Worm (Caenorhabditis elegans): ENCODE results near the gene F13A7.11.

The F13A7.11 gene

DNA sequence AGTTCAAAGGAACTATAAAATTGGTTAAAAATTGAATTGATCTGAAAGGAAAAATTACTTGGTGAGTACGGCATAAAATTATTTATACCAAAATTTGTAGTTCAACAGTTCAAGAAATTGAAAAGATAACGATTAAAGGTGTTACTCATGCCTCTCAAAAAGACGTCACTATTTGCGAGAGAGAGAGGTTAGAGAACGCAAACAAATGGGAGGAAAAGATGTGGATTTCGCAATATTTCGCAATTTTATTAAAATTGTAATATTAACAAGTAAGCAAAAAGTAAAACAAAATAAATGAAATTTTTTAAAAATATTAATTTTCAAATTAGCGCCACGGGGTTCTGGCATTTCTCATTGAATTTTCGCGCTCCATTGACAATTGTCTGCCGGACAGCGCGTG lies at the start of gene F13A7.11:
Gene F13A7.11, minus strand, starts transcription at position 174 of the 400 bp plus-strand sequence.
- no peak for TF ChIP-seq ceh-28 (tag; optimal IDR thresholded peaks at IDR 0.05)
- TF ChIP-seq lin-39 (tag; optimal IDR thresholded peaks at IDR 0.05) = no peak
- no peak for TF ChIP-seq nhr-237 (tag; optimal IDR thresholded peaks at IDR 0.05)
- TF ChIP-seq ztf-7 (tag; optimal IDR thresholded peaks at IDR 0.05) = peak; percentile 97
- no peak for TF ChIP-seq F26F4.8 (GFP tag; conservative IDR thresholded peaks at IDR 0.05)
- TF ChIP-seq Y5F2A.4 (GFP tag; optimal IDR thresholded peaks at IDR 0.05) = no peak
- no peak for TF ChIP-seq daf-19 (GFP tag; conservative IDR thresholded peaks at IDR 0.05)
- no peak for TF ChIP-seq mep-1 (tag; optimal IDR thresholded peaks at IDR 0.05)
- TF ChIP-seq mdl-1 (tag; optimal IDR thresholded peaks at IDR 0.05) = peak in 1 of 2 experiments; percentile 4
- no peak for TF ChIP-seq F37D6.2 (tag; optimal IDR thresholded peaks at IDR 0.05)
- TF ChIP-seq pqm-1 (tag; optimal IDR thresholded peaks at IDR 0.05) = peak; percentile 51
- TF ChIP-seq dve-1 (tag; optimal IDR thresholded peaks at IDR 0.05; ENCODE audit: insufficient read depth) = peak; percentile 83
- TF ChIP-seq sdz-12 (GFP tag; optimal IDR thresholded peaks at IDR 0.05) = no peak
- no peak for TF ChIP-seq ceh-44 (GFP tag; IDR thresholded peaks at IDR 0.05)
- TF ChIP-seq nhr-48 (tag; optimal IDR thresholded peaks at IDR 0.05) = peak; percentile 32
- TF ChIP-seq daf-16 (GFP tag; optimal IDR thresholded peaks at IDR 0.05) = peak in 1 of 2 experiments; percentile 7
- TF ChIP-seq daf-16 (tag; optimal IDR thresholded peaks at IDR 0.05) = peak; percentile 89
- peak; percentile 83 for TF ChIP-seq dmd-6 (GFP tag; IDR thresholded peaks at IDR 0.05)
- peak; percentile 99 for TF ChIP-seq zip-2 (tag; optimal IDR thresholded peaks at IDR 0.05)
- TF ChIP-seq lin-38 (GFP tag; IDR thresholded peaks at IDR 0.05) = no peak
- TF ChIP-seq nhr-102 (tag; optimal IDR thresholded peaks at IDR 0.05) = peak; percentile 57
- no peak for TF ChIP-seq mes-2 (tag; optimal IDR thresholded peaks at IDR 0.05; ENCODE audit: poor library complexity, severe bottlenecking)
- no peak for TF ChIP-seq nhr-11 (tag; optimal IDR thresholded peaks at IDR 0.05)
- no peak for TF ChIP-seq F10B5.3 (tag; optimal IDR thresholded peaks at IDR 0.05)
- no peak for TF ChIP-seq lim-7 (GFP tag; IDR thresholded peaks at IDR 0.05)
- TF ChIP-seq ctbp-1 (GFP tag; IDR thresholded peaks at IDR 0.05) = no peak
- TF ChIP-seq ceh-20 (GFP tag; IDR thresholded peaks at IDR 0.05) = 0 out of 2 replicates have a peak, but pooled peaks have one; percentile 14
- TF ChIP-seq mxl-2 (GFP tag; conservative IDR thresholded peaks at IDR 0.05) = no peak
- TF ChIP-seq attf-4 (tag; optimal IDR thresholded peaks at IDR 0.05) = no peak
- peak; percentile 66 for TF ChIP-seq nhr-28 (tag; optimal IDR thresholded peaks at IDR 0.05)
- peak; percentile 14 for TF ChIP-seq aha-1 (tag)
- TF ChIP-seq nhr-111 (GFP tag; optimal IDR thresholded peaks at IDR 0.05) = no peak
- TF ChIP-seq ceh-32 (tag; optimal IDR thresholded peaks at IDR 0.05; ENCODE audit: poor library complexity) = no peak
- TF ChIP-seq spr-3 (GFP tag; optimal IDR thresholded peaks at IDR 0.05) = no peak
- TF ChIP-seq hlh-11 (tag; optimal IDR thresholded peaks at IDR 0.05) = peak; percentile 49
- no peak for TF ChIP-seq dpl-1 (GFP tag; optimal IDR thresholded peaks at IDR 0.05)
- TF ChIP-seq nhr-77 (tag; optimal IDR thresholded peaks at IDR 0.05) = peak; percentile 44

ce11 chrV:16443626-16444025 lies 48.5 kb upstream of the F13A7.11 start, which contains the start of gene srh-141:
Gene srh-141, plus strand, starts transcription at chrV:16443926.
- no peak for TF ChIP-seq F26F4.8 (GFP tag; conservative IDR thresholded peaks at IDR 0.05)
- TF ChIP-seq lsy-2 (tag; optimal IDR thresholded peaks at IDR 0.05) = no peak
- TF ChIP-seq nhr-28 (tag; optimal IDR thresholded peaks at IDR 0.05) = no peak
- no peak for TF ChIP-seq nhr-77 (tag; optimal IDR thresholded peaks at IDR 0.05)
- TF ChIP-seq unc-62 (GFP tag; optimal IDR thresholded peaks at IDR 0.05 in 1 of 2) = peak in 1 of 2 experiments; percentile 60
- TF ChIP-seq unc-62 (tag; optimal IDR thresholded peaks at IDR 0.05) = no peak

DNA sequence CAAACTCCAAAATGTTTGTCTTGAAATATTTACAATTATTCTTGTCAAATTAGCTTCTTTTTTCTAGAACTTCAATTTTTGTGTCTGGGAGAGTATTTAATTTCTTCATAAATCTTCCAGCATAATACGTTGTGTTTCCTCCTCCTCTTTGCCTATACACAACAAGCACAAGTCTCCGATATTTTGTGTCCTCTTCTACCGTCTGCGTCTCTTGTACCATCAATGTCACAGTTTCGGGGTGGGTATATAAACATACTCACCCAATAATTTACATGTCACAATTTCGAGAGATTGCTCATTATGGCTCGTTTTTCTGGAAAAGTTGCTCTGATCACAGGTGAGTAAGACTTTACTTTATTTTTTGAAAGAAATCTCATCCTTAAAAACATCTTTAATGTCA lies 42.4 kb upstream of the F13A7.11 start, which contains the start of gene F26D2.15:
Gene F26D2.15, plus strand, starts transcription at position 301 of the 400 bp plus-strand sequence.
- TF ChIP-seq unc-62 (GFP tag; optimal IDR thresholded peaks at IDR 0.05 in 1 of 2) = peak in 1 of 2 experiments; percentile 72
- TF ChIP-seq unc-62 (tag; optimal IDR thresholded peaks at IDR 0.05) = no peak
- TF ChIP-seq spr-3 (GFP tag; optimal IDR thresholded peaks at IDR 0.05) = no peak
